Worm (Caenorhabditis elegans) whole organism, late embryonic: ENCODE data around the gene T25D3.4.

Experiments
- ceh-34 ChIP-seq: sonication (generic microtip); optimal IDR thresholded peaks from 2 replicates; lab custom pipeline; 2016; ENCODE audit warnings: mild to moderate bottlenecking, missing genetic modification characterization, missing compliant biosample characterization
- dve-1 ChIP-seq: sonication (generic microtip); optimal IDR thresholded peaks from 2 replicates; lab custom pipeline; 2017; ENCODE audit warnings: antibody characterized with exemption, mild to moderate bottlenecking, missing genetic modification characterization, missing compliant biosample characterization
- elt-2 ChIP-seq: sonication (generic microtip); optimal IDR thresholded peaks from 2 replicates; lab custom pipeline; 2016; ENCODE audit warnings: missing genetic modification reagents, missing genetic modification characterization, missing compliant biosample characterization
- mec-3 ChIP-seq: sonication (generic microtip); optimal IDR thresholded peaks from 2 replicates; lab custom pipeline; 2016; ENCODE audit warnings: borderline replicate concordance, missing genetic modification characterization, missing compliant biosample characterization
- rnt-1 ChIP-seq: sonication (generic microtip); optimal IDR thresholded peaks from 2 replicates; lab custom pipeline; 2016; ENCODE audit warnings: missing genetic modification characterization, missing compliant biosample characterization
- unc-3 ChIP-seq, 2 experiments: fragments of 200-800 bp in 1 of 2; sonication (Bioruptor generic) in 1 of 2; sonication (generic microtip) in 1 of 2; conservative IDR thresholded peaks in 1 of 2; optimal IDR thresholded peaks in 1 of 2; 2 replicates each; pipeline versions ENCODE4 v1.3.6 to Lab custom; 2016 to 2022; ENCODE audit warnings: missing compliant biosample characterization in 2 of 2, missing genetic modification characterization in 2 of 2, missing genetic modification reagents in 1 of 2

- TF ChIP-seq rnt-1 (tag; lab: Kevin White, UChicago) (no peak), elt-2 (tag; lab: Kevin White, UChicago) (peak; percentile 43), ceh-34 (no peak), unc-3 (GFP tag; conservative IDR thresholded peaks at IDR 0.05; lab: Robert Waterston, UW) (no peak), unc-3 (tag; optimal IDR thresholded peaks at IDR 0.05; lab: Kevin White, UChicago) (peak; percentile 76), mec-3 (tag; lab: Kevin White, UChicago) (no peak), dve-1 (no peak)
Observed at ce11 chrII:97992-98763, 48.9 kb upstream of the T25D3.4 start, which contains the start of the genes luc-7L3 and sftb-6.
